Fruit fly (Drosophila melanogaster) whole organism, embryonic: Measurements from ENCODE around the gene Tango5.
A peak's percentile ranks its signal among the peaks of the same experiment; 100 is the strongest.

Experiments used
- ATbp ChIP-seq: fragments of 200-800 bp; sonication (Bioruptor generic); optimal IDR thresholded peaks from 2 replicates; lab custom pipeline; 2017; ENCODE audit warnings: missing biosample characterization, mild to moderate bottlenecking, missing genetic modification characterization, missing genetic modification reagents
- B-H1 ChIP-seq: fragments of 200-800 bp; sonication (Bioruptor generic); IDR thresholded peaks from 3 replicates; pipeline ENCODE4 v1.3.6; 2022; ENCODE audit warnings: missing biosample characterization, missing genetic modification characterization
- Bteb2 ChIP-seq: fragments of 200-800 bp; sonication (Bioruptor generic); optimal IDR thresholded peaks from 2 replicates; lab custom pipeline; 2016; ENCODE audit warnings: missing biosample characterization, missing genetic modification characterization
- CG11085 ChIP-seq: fragments of 200-800 bp; sonication (Bioruptor generic); IDR thresholded peaks from 2 replicates; pipeline ENCODE4 v1.3.6; 2022; ENCODE audit warnings: missing biosample characterization, missing genetic modification characterization
- CG11247 ChIP-seq: fragments of 200-800 bp; sonication (Bioruptor generic); IDR thresholded peaks from 2 replicates; pipeline ENCODE4 v1.3.6; 2022; ENCODE audit warnings: missing biosample characterization, missing genetic modification characterization
- CG11695 ChIP-seq: fragments of 200-800 bp; sonication (Bioruptor generic); IDR thresholded peaks from 3 replicates; pipeline ENCODE4 v1.3.6; 2022; ENCODE audit warnings: missing biosample characterization, missing genetic modification characterization
- CG12104 ChIP-seq: fragments of 200-800 bp; sonication (Bioruptor generic); optimal IDR thresholded peaks from 3 replicates; lab custom pipeline; 2016; ENCODE audit warnings: missing biosample characterization, missing genetic modification characterization
- CG13296 ChIP-seq: fragments of 200-800 bp; sonication (Bioruptor generic); optimal IDR thresholded peaks from 3 replicates; lab custom pipeline; 2018; ENCODE audit warnings: missing biosample characterization, mild to moderate bottlenecking, missing genetic modification characterization
- CG13775 ChIP-seq: fragments of 200-800 bp; sonication (Bioruptor generic); optimal IDR thresholded peaks from 3 replicates; lab custom pipeline; 2017; ENCODE audit warnings: missing biosample characterization, mild to moderate bottlenecking, missing genetic modification characterization
- CG17186 ChIP-seq: fragments of 200-800 bp; sonication (Bioruptor generic); optimal IDR thresholded peaks from 3 replicates; lab custom pipeline; 2017; ENCODE audit warnings: missing biosample characterization, missing genetic modification reagents, missing genetic modification characterization
- CG17802 ChIP-seq: fragments of 200-800 bp; sonication (Bioruptor generic); optimal IDR thresholded peaks from 2 replicates; lab custom pipeline; 2018; ENCODE audit warnings: missing biosample characterization, mild to moderate bottlenecking, missing genetic modification characterization, moderate library complexity
- CG2116 ChIP-seq: fragments of 200-800 bp; sonication (Bioruptor generic); optimal IDR thresholded peaks from 3 replicates; lab custom pipeline; 2018; ENCODE audit warnings: missing biosample characterization, mild to moderate bottlenecking, missing genetic modification characterization
- CG2678 ChIP-seq: fragments of 200-800 bp; sonication (Bioruptor generic); optimal IDR thresholded peaks from 3 replicates; lab custom pipeline; 2019; ENCODE audit warnings: missing biosample characterization, mild to moderate bottlenecking, missing genetic modification characterization, moderate library complexity
- CG3065 ChIP-seq: fragments of 200-800 bp; sonication (Bioruptor generic); optimal IDR thresholded peaks from 2 replicates; lab custom pipeline; 2016; ENCODE audit warnings: missing biosample characterization, missing genetic modification characterization
- CG3281 ChIP-seq: fragments of 200-800 bp; sonication (Bioruptor generic); optimal IDR thresholded peaks from 3 replicates; lab custom pipeline; 2017; ENCODE audit warnings: missing biosample characterization, mild to moderate bottlenecking, missing genetic modification characterization
- CG3847 ChIP-seq: fragments of 200-800 bp; sonication (Bioruptor generic); IDR thresholded peaks from 2 replicates; pipeline ENCODE4 v1.3.6; 2022; ENCODE audit warnings: missing biosample characterization, missing genetic modification characterization
- CG6683 ChIP-seq: fragments of 200-800 bp; sonication (Bioruptor generic); optimal IDR thresholded peaks from 2 replicates; lab custom pipeline; 2017; ENCODE audit warnings: missing biosample characterization, mild to moderate bottlenecking, missing genetic modification characterization, missing genetic modification reagents
- CG6791 ChIP-seq: fragments of 200-800 bp; sonication (Bioruptor generic); IDR thresholded peaks from 3 replicates; pipeline ENCODE4 v1.3.6; 2022; ENCODE audit warnings: missing biosample characterization, missing genetic modification characterization; ENCODE audit not compliant: partially characterized antibody
- CG7786 ChIP-seq: fragments of 200-800 bp; sonication (Bioruptor generic); optimal IDR thresholded peaks from 2 replicates; lab custom pipeline; 2016; ENCODE audit warnings: missing biosample characterization, missing genetic modification characterization
- CG9797 ChIP-seq: fragments of 200-800 bp; sonication (Bioruptor generic); optimal IDR thresholded peaks from 3 replicates; lab custom pipeline; 2018; ENCODE audit warnings: missing biosample characterization, mild to moderate bottlenecking, missing genetic modification characterization
- D ChIP-seq, 2 experiments: fragments of 200-800 bp in 1 of 2; fragments of >200 bp in 1 of 2; sonication (Bioruptor generic) in 1 of 2; optimal IDR thresholded peaks; 2 replicates in 1 of 2; 3 replicates in 1 of 2; lab custom pipeline; 2017; ENCODE audit warnings: mild to moderate bottlenecking in 1 of 2, missing biosample characterization in 1 of 2, missing genetic modification characterization in 1 of 2, missing genetic modification reagents in 1 of 2
- Dll ChIP-seq: fragments of 200-800 bp; sonication (Bioruptor generic); IDR thresholded peaks from 4 replicates; pipeline ENCODE4 v1.3.6; 2022; ENCODE audit warnings: missing biosample characterization, missing genetic modification characterization; ENCODE audit not compliant: partially characterized antibody
- Doc3 ChIP-seq: fragments of 200-800 bp; sonication (Bioruptor generic); IDR thresholded peaks from 3 replicates; pipeline ENCODE4 v1.3.6; 2022; ENCODE audit warnings: missing biosample characterization, missing genetic modification characterization; ENCODE audit not compliant: partially characterized antibody
- Dref ChIP-seq: fragments of 200-800 bp; sonication (Bioruptor generic); IDR thresholded peaks from 2 replicates; pipeline ENCODE4 v1.3.6; 2022; ENCODE audit warnings: missing biosample characterization, missing genetic modification characterization
- Fer3 ChIP-seq: fragments of 200-800 bp; sonication (Bioruptor generic); optimal IDR thresholded peaks from 2 replicates; lab custom pipeline; 2018; ENCODE audit warnings: missing biosample characterization, mild to moderate bottlenecking, missing genetic modification characterization, moderate library complexity
- HLH3B ChIP-seq: fragments of 200-800 bp; sonication (Bioruptor generic); IDR thresholded peaks from 2 replicates; pipeline ENCODE4 v1.3.6; 2022; ENCODE audit warnings: missing biosample characterization, missing genetic modification characterization
- HLH4C ChIP-seq: fragments of 200-800 bp; sonication (Bioruptor generic); IDR thresholded peaks from 3 replicates; pipeline ENCODE4 v1.3.6; 2022; ENCODE audit warnings: missing biosample characterization, missing genetic modification characterization; ENCODE audit not compliant: partially characterized antibody
- NC2α ChIP-seq: fragments of 200-800 bp; sonication (Bioruptor generic); optimal IDR thresholded peaks from 2 replicates; lab custom pipeline; 2016; ENCODE audit warnings: missing biosample characterization, missing genetic modification characterization
- Nf-YB ChIP-seq: fragments of 200-800 bp; sonication (Bioruptor generic); optimal IDR thresholded peaks from 3 replicates; lab custom pipeline; 2019; ENCODE audit warnings: missing biosample characterization, mild to moderate bottlenecking, missing genetic modification characterization, moderate library complexity
- Pdp1 ChIP-seq, 2 experiments: fragments of 200-800 bp; sonication (Bioruptor generic); optimal IDR thresholded peaks; 3 replicates each; lab custom pipeline; 2016; ENCODE audit warnings: missing biosample characterization in 2 of 2, missing genetic modification characterization in 2 of 2, mild to moderate bottlenecking in 1 of 2, moderate library complexity in 1 of 2
- Scr ChIP-seq: fragments of 200-800 bp; sonication (Bioruptor generic); IDR thresholded peaks from 2 replicates; pipeline ENCODE4 v1.3.6; 2022; ENCODE audit warnings: missing biosample characterization, missing genetic modification characterization; ENCODE audit not compliant: partially characterized antibody
- YL-1 ChIP-seq: fragments of 200-800 bp; sonication (Bioruptor generic); optimal IDR thresholded peaks from 3 replicates; lab custom pipeline; 2017; ENCODE audit warnings: missing biosample characterization, mild to moderate bottlenecking, missing genetic modification characterization
- ac ChIP-seq: fragments of 200-800 bp; sonication (Bioruptor generic); optimal IDR thresholded peaks from 3 replicates; lab custom pipeline; 2017; ENCODE audit warnings: missing biosample characterization, mild to moderate bottlenecking, missing genetic modification characterization
- cas ChIP-seq: fragments of 200-800 bp; sonication (Bioruptor generic); IDR thresholded peaks from 2 replicates; pipeline ENCODE4 v1.3.6; 2022; ENCODE audit warnings: missing biosample characterization, missing genetic modification characterization
- chm ChIP-seq: fragments of 200-800 bp; sonication (Bioruptor generic); IDR thresholded peaks from 2 replicates; pipeline ENCODE4 v1.3.6; 2022; ENCODE audit warnings: missing biosample characterization, missing genetic modification characterization
- corto ChIP-seq: fragments of 200-800 bp; sonication (Bioruptor generic); optimal IDR thresholded peaks from 2 replicates; lab custom pipeline; 2016; ENCODE audit warnings: missing biosample characterization, mild to moderate bottlenecking, missing genetic modification characterization, moderate library complexity
- cwo ChIP-seq: fragments of 200-800 bp; sonication (Bioruptor generic); optimal IDR thresholded peaks from 3 replicates; lab custom pipeline; 2017; ENCODE audit warnings: missing biosample characterization, missing genetic modification characterization, mild to moderate bottlenecking, moderate library complexity, missing genetic modification reagents
- dmrt99B ChIP-seq: fragments of 200-800 bp; sonication (Bioruptor generic); optimal IDR thresholded peaks from 2 replicates; lab custom pipeline; 2018; ENCODE audit warnings: missing biosample characterization, mild to moderate bottlenecking, missing genetic modification characterization, moderate library complexity
- exex ChIP-seq: fragments of 200-800 bp; sonication (Bioruptor generic); optimal IDR thresholded peaks from 4 replicates; lab custom pipeline; 2018; ENCODE audit warnings: missing biosample characterization, mild to moderate bottlenecking, missing genetic modification characterization, moderate library complexity
- her ChIP-seq: fragments of 200-800 bp; sonication (Bioruptor generic); optimal IDR thresholded peaks from 2 replicates; lab custom pipeline; 2016; ENCODE audit warnings: missing biosample characterization, missing genetic modification characterization
- insv ChIP-seq, 2 experiments: fragments of 200-800 bp; sonication (Bioruptor generic); optimal IDR thresholded peaks; 3 replicates each; lab custom pipeline; 2016 to 2018; ENCODE audit warnings: missing biosample characterization in 2 of 2, missing genetic modification characterization in 2 of 2
- klu ChIP-seq: fragments of 200-800 bp; sonication (Bioruptor generic); IDR thresholded peaks from 2 replicates; pipeline ENCODE4 v1.3.6; 2022; ENCODE audit warnings: missing biosample characterization, missing genetic modification characterization
- mirr ChIP-seq: fragments of 200-800 bp; sonication (Bioruptor generic); optimal IDR thresholded peaks from 3 replicates; lab custom pipeline; 2018; ENCODE audit warnings: missing biosample characterization, mild to moderate bottlenecking, missing genetic modification characterization
- sisA ChIP-seq: fragments of 200-800 bp; sonication (Bioruptor generic); IDR thresholded peaks from 2 replicates; pipeline ENCODE4 v1.3.6; 2022; ENCODE audit warnings: missing biosample characterization, missing genetic modification characterization
- stwl ChIP-seq: fragments of 200-800 bp; sonication (Bioruptor generic); optimal IDR thresholded peaks from 3 replicates; lab custom pipeline; 2018; ENCODE audit warnings: missing biosample characterization, mild to moderate bottlenecking, missing genetic modification characterization, moderate library complexity
- tin ChIP-seq: fragments of 200-800 bp; sonication (Bioruptor generic); optimal IDR thresholded peaks from 3 replicates; lab custom pipeline; 2016; ENCODE audit warnings: missing biosample characterization, missing genetic modification characterization
- tup ChIP-seq: fragments of 200-800 bp; sonication (Bioruptor generic); optimal IDR thresholded peaks from 2 replicates; lab custom pipeline; 2016; ENCODE audit warnings: missing biosample characterization, mild to moderate bottlenecking, missing genetic modification characterization, moderate library complexity

Tango5 gene

DNA sequence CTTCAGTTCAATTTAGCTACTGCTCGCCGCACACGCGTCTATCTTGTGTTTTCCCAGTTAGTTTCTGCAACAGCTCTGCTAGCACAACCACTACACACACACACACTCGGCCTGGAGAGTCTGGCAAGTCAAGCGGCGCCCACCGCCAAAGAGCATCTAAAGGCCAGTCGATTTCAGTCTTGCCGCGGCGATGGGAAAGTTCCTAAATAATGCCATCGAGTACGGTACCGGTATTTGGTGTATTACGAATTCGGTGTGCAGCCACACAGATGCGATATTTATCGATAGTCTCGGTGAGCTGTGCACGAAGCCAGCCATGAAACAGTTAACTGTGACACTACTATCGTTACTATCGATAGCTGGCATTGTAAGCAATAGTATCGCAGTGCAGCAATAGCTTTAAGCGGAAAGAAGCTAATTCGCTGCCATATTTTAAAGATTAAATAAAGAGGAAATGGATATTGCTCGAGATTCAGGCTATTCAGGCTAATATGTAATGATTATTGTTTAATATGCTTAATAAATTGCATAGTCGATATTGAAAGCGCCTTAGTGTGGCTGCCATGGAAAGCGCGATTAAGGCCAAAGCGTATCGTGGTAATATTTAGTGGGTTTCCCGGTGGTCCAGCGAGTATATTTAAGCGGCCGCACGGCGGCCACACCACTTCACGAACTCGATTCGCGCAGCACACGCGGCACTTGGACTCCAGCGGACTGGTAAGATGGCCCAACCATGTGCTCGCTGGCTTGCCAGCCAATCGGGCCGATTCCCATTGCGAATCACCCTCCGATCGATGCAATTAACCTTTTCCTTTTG is 19.2 kb downstream of the Tango5 start, which contains the start of gene stx (continued):
- TF ChIP-seq Fer3 (tag; lab: Kevin White, UChicago), result peak; percentile 27
- TF ChIP-seq HLH4C (GFP tag; lab: Robert Waterston, UW), result peak; percentile 96
- TF ChIP-seq B-H1 (GFP tag; lab: Robert Waterston, UW), result no peak; the same call in 2 of the 3 replicates
- TF ChIP-seq tin, result no peak
- peak; percentile 27 for TF ChIP-seq mirr
- peak; percentile 5 for TF ChIP-seq CG13775 (GFP tag; lab: Kevin White, UChicago)
- TF ChIP-seq klu (GFP tag; lab: Robert Waterston, UW), result no peak
- TF ChIP-seq CG17802, result no peak
- TF ChIP-seq CG3281, result peak; percentile 8
- TF ChIP-seq CG11695, result 0 out of 3 replicates have a peak, but pooled peaks have one; percentile 28
- peak; percentile 81 for TF ChIP-seq stwl (tag; lab: Kevin White, UChicago)
- no peak for TF ChIP-seq Bteb2
- TF ChIP-seq CG7786 (GFP tag; lab: Kevin White, UChicago), result no peak
- TF ChIP-seq her (GFP tag; lab: Kevin White, UChicago), result no peak
- peak; percentile 27 for TF ChIP-seq CG2678 (tag; lab: Kevin White, UChicago)
- no peak for TF ChIP-seq tup (GFP tag; lab: Kevin White, UChicago)
- peak; percentile 82 for TF ChIP-seq chm (GFP tag; lab: Robert Waterston, UW)
- 0 out of 2 replicates have a peak, but pooled peaks have one; percentile 25 for TF ChIP-seq HLH3B (GFP tag; lab: Robert Waterston, UW)
- TF ChIP-seq Doc3, result peak; percentile 94
- peak; percentile 18 for TF ChIP-seq cwo
- peak; percentile 99 for TF ChIP-seq Scr (GFP tag; lab: Robert Waterston, UW)
- no peak for TF ChIP-seq Pdp1 (GFP tag; optimal IDR thresholded peaks at IDR 0.05; lab: Kevin White, UChicago)
- TF ChIP-seq Dref (GFP tag; lab: Robert Waterston, UW), result peak; percentile 85
- TF ChIP-seq CG11247 (GFP tag; lab: Robert Waterston, UW), result 0 out of 2 replicates have a peak, but pooled peaks have one; percentile 23
- TF ChIP-seq cas, result 0 out of 2 replicates have a peak, but pooled peaks have one; percentile 21
- peak; percentile 96 for TF ChIP-seq CG6791
- TF ChIP-seq YL-1 (GFP tag; lab: Kevin White, UChicago), result peak; percentile 49
- TF ChIP-seq insv (GFP tag; optimal IDR thresholded peaks at IDR 0.05; lab: Kevin White, UChicago), result peak in 1 of 2 experiments; percentile 13
- peak; percentile 31 for TF ChIP-seq CG12104 (GFP tag; lab: Kevin White, UChicago)
- no peak for TF ChIP-seq CG6683 (GFP tag; lab: Kevin White, UChicago)
- peak; percentile 5 for TF ChIP-seq Nf-YB (GFP tag; lab: Kevin White, UChicago)
- TF ChIP-seq CG11085, result peak; percentile 27; the same call in 1 of the 2 replicates
- peak; percentile 35; the same call in 1 of the 2 replicates for TF ChIP-seq CG3847 (GFP tag; lab: Robert Waterston, UW)
- TF ChIP-seq CG13296, result peak; percentile 37
- TF ChIP-seq D (optimal IDR thresholded peaks at IDR 0.05; lab: Kevin White, UChicago), result peak; percentile 39
- no peak for TF ChIP-seq D (GFP tag; optimal IDR thresholded peaks at IDR 0.05; lab: Kevin White, UChicago)
- TF ChIP-seq sisA, result no peak
- peak; percentile 84 for TF ChIP-seq CG2116 (GFP tag; lab: Kevin White, UChicago)
- peak; percentile 99 for TF ChIP-seq CG9797
- peak; percentile 49 for TF ChIP-seq CG17186 (GFP tag; lab: Kevin White, UChicago)
- TF ChIP-seq CG3065 (GFP tag; lab: Kevin White, UChicago), result no peak
- TF ChIP-seq corto (GFP tag; lab: Kevin White, UChicago), result no peak
- peak; percentile 40 for TF ChIP-seq NC2α
- no peak for TF ChIP-seq ac
- TF ChIP-seq ATbp, result peak; percentile 34
- peak; percentile 9 for TF ChIP-seq exex (tag; lab: Kevin White, UChicago)
- TF ChIP-seq dmrt99B (tag; lab: Kevin White, UChicago), result peak; percentile 11
- TF ChIP-seq Dll (GFP tag; lab: Robert Waterston, UW), result peak; percentile 99
